Fruit fly (Drosophila melanogaster) whole organism, embryonic: ENCODE results near the gene Bacc.

ENCODE experiments used
- ATbp ChIP-seq: fragments of 200-800 bp; sonication (Bioruptor generic); optimal IDR thresholded peaks from 2 replicates; lab custom pipeline; 2017; ENCODE audit warnings: missing biosample characterization, mild to moderate bottlenecking, missing genetic modification characterization, missing genetic modification reagents
- Abd-B ChIP-seq: fragments of 200-800 bp; sonication (Bioruptor generic); optimal IDR thresholded peaks from 2 replicates; lab custom pipeline; 2018; ENCODE audit warnings: missing biosample characterization, mild to moderate bottlenecking, missing genetic modification characterization, moderate library complexity
- Bgb ChIP-seq: fragments of 200-800 bp; sonication (Bioruptor generic); IDR thresholded peaks from 2 replicates; pipeline ENCODE4 v1.3.6; 2022; ENCODE audit warnings: missing biosample characterization, missing genetic modification characterization; ENCODE audit not compliant: partially characterized antibody
- CG10147 ChIP-seq: fragments of 200-800 bp; sonication (Bioruptor generic); optimal IDR thresholded peaks from 2 replicates; lab custom pipeline; 2019; ENCODE audit warnings: missing biosample characterization, mild to moderate bottlenecking, missing genetic modification characterization, moderate library complexity
- CG1024 ChIP-seq: fragments of 200-800 bp; sonication (Bioruptor generic); IDR thresholded peaks from 2 replicates; pipeline ENCODE4 v1.3.6; 2022; ENCODE audit warnings: missing biosample characterization, missing genetic modification characterization
- CG10267 ChIP-seq: fragments of 200-800 bp; sonication (Bioruptor generic); optimal IDR thresholded peaks from 2 replicates; lab custom pipeline; 2018; ENCODE audit warnings: missing biosample characterization, mild to moderate bottlenecking, missing genetic modification characterization, moderate library complexity
- CG10321 ChIP-seq: fragments of 200-800 bp; sonication (Bioruptor generic); IDR thresholded peaks from 2 replicates; pipeline ENCODE4 v1.3.6; 2022; ENCODE audit warnings: missing biosample characterization, missing genetic modification characterization
- CG10565 ChIP-seq: fragments of 200-800 bp; sonication (Bioruptor generic); optimal IDR thresholded peaks from 3 replicates; lab custom pipeline; 2016; ENCODE audit warnings: missing biosample characterization, mild to moderate bottlenecking, missing genetic modification characterization
- CG11093 ChIP-seq: fragments of 200-800 bp; sonication (Bioruptor generic); IDR thresholded peaks from 3 replicates; pipeline ENCODE4 v1.3.6; 2022; ENCODE audit warnings: missing biosample characterization, missing genetic modification characterization
- CG11456 ChIP-seq: fragments of 200-800 bp; sonication (Bioruptor generic); IDR thresholded peaks from 3 replicates; pipeline ENCODE4 v1.3.6; 2022; ENCODE audit warnings: missing biosample characterization, missing genetic modification characterization
- CG1233 ChIP-seq: fragments of 200-800 bp; sonication (Bioruptor generic); optimal IDR thresholded peaks from 4 replicates; lab custom pipeline; 2018; ENCODE audit warnings: missing biosample characterization, mild to moderate bottlenecking, missing genetic modification characterization
- CG12391 ChIP-seq: fragments of 200-800 bp; sonication (Bioruptor generic); optimal IDR thresholded peaks from 3 replicates; lab custom pipeline; 2018; ENCODE audit warnings: missing biosample characterization, mild to moderate bottlenecking, missing genetic modification characterization, moderate library complexity
- CG12942 ChIP-seq: fragments of 200-800 bp; sonication (Bioruptor generic); optimal IDR thresholded peaks from 3 replicates; lab custom pipeline; 2016; ENCODE audit warnings: missing biosample characterization, missing genetic modification characterization
- CG1529 ChIP-seq: fragments of 200-800 bp; sonication (Bioruptor generic); optimal IDR thresholded peaks from 3 replicates; lab custom pipeline; 2018; ENCODE audit warnings: missing biosample characterization, missing genetic modification characterization
- CG18619 ChIP-seq: fragments of 200-800 bp; sonication (Bioruptor generic); optimal IDR thresholded peaks from 3 replicates; lab custom pipeline; 2017; ENCODE audit warnings: missing biosample characterization, mild to moderate bottlenecking, missing genetic modification characterization
- CG2120 ChIP-seq: fragments of 200-800 bp; sonication (Bioruptor generic); optimal IDR thresholded peaks from 3 replicates; lab custom pipeline; 2016; ENCODE audit warnings: missing biosample characterization, missing genetic modification characterization
- CG6272 ChIP-seq: fragments of 200-800 bp; sonication (Bioruptor generic); IDR thresholded peaks from 2 replicates; pipeline ENCODE4 v1.3.6; 2022; ENCODE audit warnings: missing biosample characterization, missing genetic modification characterization
- CG7745 ChIP-seq: fragments of 200-800 bp; sonication (Bioruptor generic); optimal IDR thresholded peaks from 2 replicates; lab custom pipeline; 2018; ENCODE audit warnings: missing biosample characterization, mild to moderate bottlenecking, missing genetic modification characterization, moderate library complexity
- CG7928 ChIP-seq: fragments of 200-800 bp; sonication (Bioruptor generic); optimal IDR thresholded peaks from 2 replicates; lab custom pipeline; 2017; ENCODE audit warnings: missing biosample characterization, mild to moderate bottlenecking, missing genetic modification characterization
- CG7963 ChIP-seq: fragments of 200-800 bp; sonication (Bioruptor generic); IDR thresholded peaks from 3 replicates; pipeline ENCODE4 v1.3.6; 2022; ENCODE audit warnings: missing biosample characterization, missing genetic modification characterization; ENCODE audit not compliant: partially characterized antibody
- CG9797 ChIP-seq: fragments of 200-800 bp; sonication (Bioruptor generic); optimal IDR thresholded peaks from 3 replicates; lab custom pipeline; 2018; ENCODE audit warnings: missing biosample characterization, mild to moderate bottlenecking, missing genetic modification characterization
- CG9876 ChIP-seq: fragments of 200-800 bp; sonication (Bioruptor generic); optimal IDR thresholded peaks from 2 replicates; lab custom pipeline; 2016; ENCODE audit warnings: missing biosample characterization, missing genetic modification characterization
- Dip3 ChIP-seq: fragments of 200-800 bp; sonication (Bioruptor generic); optimal IDR thresholded peaks from 3 replicates; lab custom pipeline; 2016; ENCODE audit warnings: missing biosample characterization, missing genetic modification characterization
- Doc3 ChIP-seq: fragments of 200-800 bp; sonication (Bioruptor generic); IDR thresholded peaks from 3 replicates; pipeline ENCODE4 v1.3.6; 2022; ENCODE audit warnings: missing biosample characterization, missing genetic modification characterization; ENCODE audit not compliant: partially characterized antibody
- Elba2 ChIP-seq: fragments of 200-800 bp; sonication (Bioruptor generic); optimal IDR thresholded peaks from 3 replicates; lab custom pipeline; 2016; ENCODE audit warnings: missing biosample characterization, missing genetic modification characterization
- Gsc ChIP-seq: fragments of 200-800 bp; sonication (Bioruptor generic); IDR thresholded peaks from 2 replicates; pipeline ENCODE4 v1.3.6; 2022; ENCODE audit warnings: missing biosample characterization, missing genetic modification characterization
- H15 ChIP-seq: fragments of 200-800 bp; sonication (Bioruptor generic); IDR thresholded peaks from 3 replicates; pipeline ENCODE4 v1.3.6; 2022; ENCODE audit warnings: missing biosample characterization, missing genetic modification characterization
- HLH54F ChIP-seq: fragments of 200-800 bp; sonication (Bioruptor generic); optimal IDR thresholded peaks from 3 replicates; lab custom pipeline; 2016; ENCODE audit warnings: missing biosample characterization, missing genetic modification characterization
- HLHmδ ChIP-seq: fragments of 200-800 bp; sonication (Bioruptor generic); optimal IDR thresholded peaks from 2 replicates; lab custom pipeline; 2018; ENCODE audit warnings: missing biosample characterization, mild to moderate bottlenecking, missing genetic modification characterization, moderate library complexity
- Hr39 ChIP-seq: fragments of >200 bp; optimal IDR thresholded peaks from 2 replicates; lab custom pipeline; 2017
- Hsf ChIP-seq: fragments of 200-800 bp; sonication (Bioruptor generic); optimal IDR thresholded peaks from 3 replicates; lab custom pipeline; 2016; ENCODE audit warnings: missing biosample characterization, missing genetic modification characterization
- NK7.1 ChIP-seq: fragments of 200-800 bp; sonication (Bioruptor generic); optimal IDR thresholded peaks from 3 replicates; lab custom pipeline; 2016; ENCODE audit warnings: missing biosample characterization, missing genetic modification characterization
- Nf-YC ChIP-seq: fragments of 200-800 bp; optimal IDR thresholded peaks from 3 replicates; lab custom pipeline; 2019; ENCODE audit warnings: missing biosample characterization, mild to moderate bottlenecking, missing genetic modification characterization, moderate library complexity
- Rx ChIP-seq: fragments of 200-800 bp; sonication (Bioruptor generic); IDR thresholded peaks from 2 replicates; pipeline ENCODE4 v1.3.6; 2022; ENCODE audit warnings: missing biosample characterization, missing genetic modification characterization
- Side ChIP-seq: fragments of 200-800 bp; sonication (Bioruptor generic); optimal IDR thresholded peaks from 2 replicates; lab custom pipeline; 2016; ENCODE audit warnings: missing biosample characterization, missing genetic modification characterization
- Sox102F ChIP-seq: fragments of 200-800 bp; sonication (Bioruptor generic); optimal IDR thresholded peaks from 2 replicates; lab custom pipeline; 2018; ENCODE audit warnings: missing biosample characterization, mild to moderate bottlenecking, missing genetic modification characterization, moderate library complexity
- ash1 ChIP-seq: fragments of 200-800 bp; sonication (Bioruptor generic); optimal IDR thresholded peaks from 2 replicates; lab custom pipeline; 2018; ENCODE audit warnings: missing biosample characterization, mild to moderate bottlenecking, missing genetic modification characterization
- btn ChIP-seq: fragments of 200-800 bp; sonication (Bioruptor generic); optimal IDR thresholded peaks from 2 replicates; lab custom pipeline; 2016; ENCODE audit warnings: missing biosample characterization, missing genetic modification characterization
- caup ChIP-seq: fragments of 200-800 bp; sonication (Bioruptor generic); optimal IDR thresholded peaks from 3 replicates; lab custom pipeline; 2017; ENCODE audit warnings: missing biosample characterization, mild to moderate bottlenecking, missing genetic modification characterization, moderate library complexity; ENCODE audit not compliant: severe bottlenecking
- cg ChIP-seq: fragments of 200-800 bp; sonication (Bioruptor generic); optimal IDR thresholded peaks from 3 replicates; lab custom pipeline; 2019; ENCODE audit warnings: missing biosample characterization, mild to moderate bottlenecking, missing genetic modification characterization, moderate library complexity
- danr ChIP-seq: fragments of 200-800 bp; sonication (Bioruptor generic); IDR thresholded peaks from 2 replicates; pipeline ENCODE4 v1.3.6; 2022; ENCODE audit warnings: missing biosample characterization, missing genetic modification characterization
- gcm2 ChIP-seq: fragments of 200-800 bp; sonication (Bioruptor generic); optimal IDR thresholded peaks from 2 replicates; lab custom pipeline; 2016; ENCODE audit warnings: missing biosample characterization, missing genetic modification characterization
- gem ChIP-seq: fragments of 200-800 bp; sonication (Bioruptor generic); optimal IDR thresholded peaks from 2 replicates; lab custom pipeline; 2019; ENCODE audit warnings: missing biosample characterization, mild to moderate bottlenecking, missing genetic modification characterization, moderate library complexity
- lbe ChIP-seq: fragments of 200-800 bp; sonication (Bioruptor generic); optimal IDR thresholded peaks from 2 replicates; lab custom pipeline; 2016; ENCODE audit warnings: missing biosample characterization, mild to moderate bottlenecking, missing genetic modification characterization
- luna ChIP-seq: fragments of 200-800 bp; sonication (Bioruptor generic); optimal IDR thresholded peaks from 2 replicates; lab custom pipeline; 2016; ENCODE audit warnings: missing biosample characterization, missing genetic modification characterization
- pnt ChIP-seq: fragments of 200-800 bp; sonication (Bioruptor generic); optimal IDR thresholded peaks from 3 replicates; lab custom pipeline; 2016; ENCODE audit warnings: missing biosample characterization, missing genetic modification characterization
- scrt ChIP-seq: fragments of 200-800 bp; sonication (Bioruptor generic); optimal IDR thresholded peaks from 2 replicates; lab custom pipeline; 2018; ENCODE audit warnings: missing biosample characterization, mild to moderate bottlenecking, missing genetic modification characterization, moderate library complexity
- sim ChIP-seq: fragments of 200-800 bp; sonication (Bioruptor generic); IDR thresholded peaks from 2 replicates; pipeline ENCODE4 v1.3.6; 2022; ENCODE audit warnings: missing biosample characterization, missing genetic modification characterization
- slou ChIP-seq: fragments of 200-800 bp; sonication (Bioruptor generic); optimal IDR thresholded peaks from 3 replicates; lab custom pipeline; 2016; ENCODE audit warnings: missing biosample characterization, missing genetic modification characterization
- sna ChIP-seq: fragments of 200-800 bp; sonication (Bioruptor generic); IDR thresholded peaks from 2 replicates; pipeline ENCODE4 v1.3.6; 2022; ENCODE audit warnings: missing biosample characterization, missing genetic modification characterization; ENCODE audit not compliant: partially characterized antibody
- zen2 ChIP-seq: fragments of 200-800 bp; sonication (Bioruptor generic); IDR thresholded peaks from 3 replicates; pipeline ENCODE4 v1.3.6; 2022; ENCODE audit warnings: missing biosample characterization, missing genetic modification characterization; ENCODE audit not compliant: partially characterized antibody
- zfh2 ChIP-seq: fragments of 200-800 bp; sonication (Bioruptor generic); optimal IDR thresholded peaks from 2 replicates; lab custom pipeline; 2016; ENCODE audit warnings: missing biosample characterization, missing genetic modification characterization

Gene Bacc

DNA sequence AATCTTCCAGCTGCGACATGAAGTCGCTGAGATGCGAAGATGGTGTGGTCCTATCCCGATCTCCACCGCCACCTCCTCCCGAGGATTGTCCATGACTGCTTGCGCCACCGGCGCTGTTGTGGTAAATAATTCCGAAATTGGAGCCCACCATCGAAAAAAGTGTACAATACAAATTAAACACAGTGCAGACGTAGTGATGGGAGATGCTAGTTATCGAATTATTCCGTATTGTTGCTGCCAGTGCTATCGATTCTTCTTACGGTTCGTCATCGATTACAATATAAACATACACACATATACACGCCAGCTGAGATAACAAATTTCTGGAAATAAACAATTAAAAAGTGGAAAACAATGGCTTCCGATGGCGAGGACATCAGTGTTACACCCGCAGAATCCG lies 15.4 kb downstream of the Bacc start, which contains the start of the genes Taf10b and Taf10 (continued):
- TF ChIP-seq pnt (no peak), CG7928 (GFP tag; lab: Kevin White, UChicago) (no peak), CG11093 (no peak), sna (GFP tag; lab: Robert Waterston, UW) (peak; percentile 83), CG12942 (no peak), scrt (GFP tag; lab: Kevin White, UChicago) (no peak), Dip3 (no peak), NK7.1 (no peak), Side (no peak), Hr39 (lab: Kevin White, UChicago) (no peak), CG1529 (no peak), CG11456 (GFP tag; lab: Robert Waterston, UW) (no peak), caup (GFP tag; lab: Kevin White, UChicago) (no peak), ATbp (no peak), Gsc (GFP tag; lab: Robert Waterston, UW) (no peak), CG12391 (tag; lab: Kevin White, UChicago) (peak; percentile 13), Doc3 (GFP tag; lab: Robert Waterston, UW) (peak; percentile 65; the same call in 2 of the 3 replicates), ash1 (GFP tag; lab: Kevin White, UChicago) (no peak), Sox102F (GFP tag; lab: Kevin White, UChicago) (no peak), btn (GFP tag; lab: Kevin White, UChicago) (no peak), slou (no peak), Rx (no peak), danr (GFP tag; lab: Robert Waterston, UW) (no peak), CG10321 (no peak), zen2 (GFP tag; lab: Robert Waterston, UW) (peak; percentile 88), CG7963 (GFP tag; lab: Robert Waterston, UW) (peak; percentile 83), Bgb (GFP tag; lab: Robert Waterston, UW) (peak; percentile 82), H15 (GFP tag; lab: Robert Waterston, UW) (no peak), CG10147 (GFP tag; lab: Kevin White, UChicago) (peak; percentile 15), Abd-B (no peak), zfh2 (no peak), luna (GFP tag; lab: Kevin White, UChicago) (no peak), HLH54F (no peak), CG7745 (tag; lab: Kevin White, UChicago) (no peak), CG10267 (peak; percentile 46), CG2120 (GFP tag; lab: Kevin White, UChicago) (peak; percentile 10), CG9797 (GFP tag; lab: Kevin White, UChicago) (peak; percentile 30), CG1024 (GFP tag; lab: Robert Waterston, UW) (no peak), gem (tag; lab: Kevin White, UChicago) (no peak), gcm2 (GFP tag; lab: Kevin White, UChicago) (no peak), CG10565 (GFP tag; lab: Kevin White, UChicago) (no peak), HLHmδ (GFP tag; lab: Kevin White, UChicago) (no peak), CG6272 (GFP tag; lab: Robert Waterston, UW) (no peak), lbe (GFP tag; lab: Kevin White, UChicago) (no peak), Elba2 (GFP tag; lab: Kevin White, UChicago) (no peak), Hsf (GFP tag; lab: Kevin White, UChicago) (no peak), CG9876 (GFP tag; lab: Kevin White, UChicago) (no peak), sim (GFP tag; lab: Robert Waterston, UW) (no peak), CG18619 (no peak), CG1233 (GFP tag; lab: Kevin White, UChicago) (no peak), cg (GFP tag; lab: Kevin White, UChicago) (peak; percentile 73), Nf-YC (tag; lab: Kevin White, UChicago) (peak; percentile 36)
